Worm (Caenorhabditis elegans) whole organism, L4 larva: ENCODE data around the gene ZK546.19.

ENCODE experiments used
- F10B5.3 ChIP-seq: sonication (generic microtip); optimal IDR thresholded peaks from 2 replicates; lab custom pipeline; 2016; ENCODE audit warnings: mild to moderate bottlenecking, missing genetic modification characterization, missing compliant biosample characterization
- F44E2.7 ChIP-seq: fragments of 200-800 bp; sonication (Bioruptor generic); IDR thresholded peaks from 2 replicates; pipeline ENCODE4 v2.1.2; 2022; ENCODE audit warnings: missing genetic modification characterization, missing compliant biosample characterization
- R02D3.7 ChIP-seq: fragments of 150-350 bp; sonication (generic microtip); optimal IDR thresholded peaks from 3 replicates; lab custom pipeline; 2014; ENCODE audit warnings: missing biosample characterization, missing genetic modification characterization
- ZK337.2 ChIP-seq: fragments of 200-800 bp; sonication (Bioruptor generic); IDR thresholded peaks from 2 replicates; pipeline ENCODE4 v1.3.6; 2022; ENCODE audit warnings: missing genetic modification reagents, missing genetic modification characterization, missing compliant biosample characterization
- ZK546.5 ChIP-seq, 2 experiments: sonication (generic microtip); optimal IDR thresholded peaks; 2 replicates each; lab custom pipeline; 2017; ENCODE audit warnings: missing biosample characterization in 2 of 2, missing genetic modification characterization in 2 of 2
- aly-2 ChIP-seq: sonication (generic microtip); optimal IDR thresholded peaks from 2 replicates; lab custom pipeline; 2018; ENCODE audit warnings: missing biosample characterization, missing genetic modification characterization
- arid-1 ChIP-seq: fragments of 200-800 bp; sonication (Bioruptor generic); conservative IDR thresholded peaks from 2 replicates; pipeline ENCODE4 v1.3.6; 2022; ENCODE audit warnings: missing genetic modification reagents, missing genetic modification characterization, missing compliant biosample characterization
- ceh-32 ChIP-seq: sonication (generic microtip); optimal IDR thresholded peaks from 2 replicates; lab custom pipeline; 2016; ENCODE audit warnings: mild to moderate bottlenecking, missing genetic modification characterization, missing compliant biosample characterization; ENCODE audit not compliant: poor library complexity
- ceh-82 ChIP-seq: sonication (generic microtip); optimal IDR thresholded peaks from 2 replicates; lab custom pipeline; 2017; ENCODE audit warnings: missing biosample characterization, missing genetic modification characterization
- daf-19 ChIP-seq: fragments of 200-800 bp; sonication (Bioruptor generic); conservative IDR thresholded peaks from 2 replicates; pipeline ENCODE4 v1.3.6; 2022; ENCODE audit warnings: missing genetic modification characterization, missing compliant biosample characterization
- dpl-1 ChIP-seq: fragments of 150-350 bp; optimal IDR thresholded peaks from 2 replicates; lab custom pipeline; 2014; ENCODE audit warnings: missing biosample characterization, missing genetic modification reagents, missing genetic modification characterization
- gei-8 ChIP-seq: fragments of 200-800 bp; sonication (Bioruptor generic); optimal IDR thresholded peaks from 2 replicates; lab custom pipeline; 2018; ENCODE audit warnings: mild to moderate bottlenecking, missing genetic modification characterization, missing compliant biosample characterization
- jun-1 ChIP-seq: fragments of 150-350 bp; optimal IDR thresholded peaks from 2 replicates; lab custom pipeline; 2014; ENCODE audit warnings: missing biosample characterization, missing genetic modification reagents, missing genetic modification characterization
- pqm-1 ChIP-seq: sonication (generic microtip); optimal IDR thresholded peaks from 2 replicates; lab custom pipeline; 2017; ENCODE audit warnings: missing biosample characterization, missing genetic modification characterization
- saeg-2 ChIP-seq: fragments of 200-800 bp; sonication (Bioruptor generic); IDR thresholded peaks from 2 replicates; pipeline ENCODE4 v1.3.6; 2022; ENCODE audit warnings: missing genetic modification reagents, missing genetic modification characterization, missing compliant biosample characterization
- sdz-12 ChIP-seq: fragments of 200-800 bp; sonication (Bioruptor generic); optimal IDR thresholded peaks from 2 replicates; lab custom pipeline; 2018; ENCODE audit warnings: mild to moderate bottlenecking, missing genetic modification characterization, missing compliant biosample characterization
- skn-1 ChIP-seq: fragments of 150-350 bp; optimal IDR thresholded peaks from 2 replicates; lab custom pipeline; 2014; ENCODE audit warnings: missing biosample characterization, missing genetic modification characterization
- snpc-1.2 ChIP-seq: fragments of 200-800 bp; sonication (Bioruptor generic); IDR thresholded peaks from 2 replicates; pipeline ENCODE4 v1.3.6; 2022; ENCODE audit warnings: missing genetic modification reagents, missing genetic modification characterization, missing compliant biosample characterization
- spr-1 ChIP-seq: sonication (generic microtip); optimal IDR thresholded peaks from 2 replicates; lab custom pipeline; 2016; ENCODE audit warnings: mild to moderate bottlenecking, missing genetic modification characterization, missing compliant biosample characterization
- tag-97 ChIP-seq: fragments of 200-800 bp; sonication (Bioruptor generic); IDR thresholded peaks from 2 replicates; pipeline ENCODE4 v1.3.6; 2022; ENCODE audit warnings: missing genetic modification characterization, missing compliant biosample characterization
- unc-130 ChIP-seq: sonication (generic microtip); optimal IDR thresholded peaks from 2 replicates; lab custom pipeline; 2016; ENCODE audit warnings: missing genetic modification reagents, missing genetic modification characterization, missing compliant biosample characterization
- vab-7 ChIP-seq: fragments of 200-800 bp; sonication (Bioruptor generic); IDR thresholded peaks from 2 replicates; pipeline ENCODE4 v1.3.6; 2022; ENCODE audit warnings: missing genetic modification reagents, missing genetic modification characterization, missing compliant biosample characterization
- zfp-3 ChIP-seq: fragments of 200-800 bp; sonication (Bioruptor generic); conservative IDR thresholded peaks from 2 replicates; pipeline ENCODE4 v1.3.6; 2022; ENCODE audit warnings: missing genetic modification reagents, missing genetic modification characterization, missing compliant biosample characterization
- ztf-11 ChIP-seq: fragments of 150-350 bp; optimal IDR thresholded peaks from 2 replicates; lab custom pipeline; 2014; ENCODE audit warnings: missing biosample characterization, missing genetic modification characterization

Gene ZK546.19

ce11 chrII:4986664-4987063, 45.1 kb downstream of the ZK546.19 start:
- no peak for TF ChIP-seq unc-130 (GFP tag; lab: Kevin White, UChicago)
- no peak for TF ChIP-seq dpl-1 (GFP tag; lab: Kevin White, UChicago)
- no peak for TF ChIP-seq pqm-1 (tag; lab: Kevin White, UChicago)
- no peak for TF ChIP-seq zfp-3
- no peak for TF ChIP-seq skn-1 (tag; lab: Kevin White, UChicago)
- no peak for TF ChIP-seq aly-2 (tag; lab: Kevin White, UChicago)
- no peak for TF ChIP-seq jun-1 (tag; lab: Kevin White, UChicago)
- no peak for TF ChIP-seq vab-7 (GFP tag; lab: Robert Waterston, UW)
- no peak for TF ChIP-seq ceh-32 (tag; lab: Kevin White, UChicago)
- TF ChIP-seq ceh-82 (tag; lab: Kevin White, UChicago), result no peak
- no peak for TF ChIP-seq gei-8
- no peak for TF ChIP-seq sdz-12
- TF ChIP-seq spr-1, result no peak
- no peak for TF ChIP-seq ZK546.5 (tag; optimal IDR thresholded peaks at IDR 0.05; lab: Kevin White, UChicago)
- no peak for TF ChIP-seq tag-97 (GFP tag; lab: Robert Waterston, UW)
- no peak for TF ChIP-seq R02D3.7
- no peak for TF ChIP-seq saeg-2

- no peak for TF ChIP-seq F44E2.7 (GFP tag; lab: Robert Waterston, UW)
- no peak for TF ChIP-seq daf-19 (GFP tag; lab: Robert Waterston, UW)
- TF ChIP-seq arid-1 (GFP tag; lab: Robert Waterston, UW), result no peak
- TF ChIP-seq ztf-11 (tag; lab: Kevin White, UChicago), result no peak
- no peak for TF ChIP-seq snpc-1.2 (GFP tag; lab: Robert Waterston, UW)
- no peak for TF ChIP-seq F10B5.3 (tag; lab: Kevin White, UChicago)
Observed at ce11 chrII:4987257-4987656, 45.7 kb downstream of the ZK546.19 start.

ce11 chrII:4989802-4990201, 48.3 kb downstream of the ZK546.19 start, which contains the start of gene T27F7.12:
T27F7.12 (plus strand) TSS chrII:4990102.
- no peak for TF ChIP-seq gei-8
- no peak for TF ChIP-seq ZK337.2 (GFP tag; lab: Robert Waterston, UW)
